Worm (Caenorhabditis elegans) whole organism, L1 larva: ENCODE data around the gene hpr-9.

Source experiments
- C16A3.4 ChIP-seq: fragments of 150-350 bp; optimal IDR thresholded peaks from 2 replicates; lab custom pipeline; 2014; ENCODE audit warnings: missing biosample characterization, missing genetic modification characterization
- F16B12.6 ChIP-seq: fragments of 150-350 bp; optimal IDR thresholded peaks from 2 replicates; lab custom pipeline; 2014; ENCODE audit warnings: missing biosample characterization, missing genetic modification characterization
- Y116A8C.19 ChIP-seq: sonication (generic microtip); optimal IDR thresholded peaks from 2 replicates; lab custom pipeline; 2016; ENCODE audit warnings: missing compliant biosample characterization, missing genetic modification characterization, borderline replicate concordance
- aha-1 ChIP-seq: fragments of 150-350 bp; optimal IDR thresholded peaks from 2 replicates; lab custom pipeline; 2014; ENCODE audit warnings: missing biosample characterization, missing genetic modification characterization
- alr-1 ChIP-seq: fragments of 200-800 bp; sonication (Bioruptor generic); optimal IDR thresholded peaks from 2 replicates; lab custom pipeline; 2018; ENCODE audit warnings: borderline replicate concordance, mild to moderate bottlenecking, missing genetic modification characterization, missing compliant biosample characterization
- ama-1 ChIP-seq: fragments of 150-350 bp; optimal IDR thresholded peaks from 2 replicates; lab custom pipeline; 2014
- blmp-1 ChIP-seq: fragments of 150-350 bp; optimal IDR thresholded peaks from 2 replicates; lab custom pipeline; 2014; ENCODE audit warnings: missing biosample characterization, missing genetic modification characterization
- ceh-8 ChIP-seq: fragments of 200-800 bp; sonication (Bioruptor generic); optimal IDR thresholded peaks from 2 replicates; lab custom pipeline; 2018; ENCODE audit warnings: mild to moderate bottlenecking, missing genetic modification characterization, moderate library complexity, missing compliant biosample characterization
- dsc-1 ChIP-seq: sonication (generic microtip); optimal IDR thresholded peaks from 2 replicates; lab custom pipeline; 2016; ENCODE audit warnings: mild to moderate bottlenecking, missing genetic modification characterization, missing compliant biosample characterization
- efl-1 ChIP-seq, 4 experiments: fragments of 150-350 bp; optimal IDR thresholded peaks in 3 of 4; peaks in 1 of 4; 1 replicate in 1 of 4; 2 replicates in 3 of 4; lab custom pipeline; 2014; ENCODE audit warnings: missing biosample characterization in 2 of 4, missing genetic modification characterization in 2 of 4, missing genetic modification reagents in 2 of 4
- efl-3 ChIP-seq: fragments of 200-800 bp; sonication (Bioruptor generic); optimal IDR thresholded peaks from 2 replicates; lab custom pipeline; 2018; ENCODE audit warnings: mild to moderate bottlenecking, missing genetic modification characterization, missing compliant biosample characterization
- egl-13 ChIP-seq: sonication (generic microtip); optimal IDR thresholded peaks from 2 replicates; lab custom pipeline; 2016; ENCODE audit warnings: missing genotype, missing genetic modification reagents, missing genetic modification characterization, missing compliant biosample characterization
- egl-27 ChIP-seq, 2 experiments: fragments of 150-350 bp in 1 of 2; sonication (generic microtip); optimal IDR thresholded peaks; 3 replicates each; lab custom pipeline; 2017 to 2018; ENCODE audit warnings: missing biosample characterization in 2 of 2, missing genetic modification characterization in 2 of 2, missing genetic modification reagents in 2 of 2
- elt-2 ChIP-seq: sonication (generic microtip); optimal IDR thresholded peaks from 2 replicates; lab custom pipeline; 2016; ENCODE audit warnings: missing genetic modification characterization, mild to moderate bottlenecking, inconsistent platforms, missing compliant biosample characterization, missing genetic modification reagents
- elt-3 ChIP-seq, 6 experiments: fragments of 150-350 bp in 1 of 6; sonication (generic microtip); optimal IDR thresholded peaks; 2 replicates each; lab custom pipeline; 2017 to 2018; ENCODE audit warnings: missing biosample characterization in 6 of 6, missing genetic modification characterization in 6 of 6, inconsistent platforms in 1 of 6
- ets-5 ChIP-seq: fragments of 200-800 bp; sonication (Bioruptor generic); IDR thresholded peaks from 2 replicates; pipeline ENCODE4 v1.3.6; 2022; ENCODE audit warnings: missing genetic modification characterization, missing compliant biosample characterization
- fkh-4 ChIP-seq: sonication (generic microtip); optimal IDR thresholded peaks from 2 replicates; lab custom pipeline; 2016; ENCODE audit warnings: missing compliant biosample characterization, missing genetic modification characterization, borderline replicate concordance
- fkh-8 ChIP-seq: sonication (generic microtip); optimal IDR thresholded peaks from 2 replicates; lab custom pipeline; 2016; ENCODE audit warnings: mild to moderate bottlenecking, missing genetic modification characterization, missing compliant biosample characterization
- hlh-17 ChIP-seq: fragments of 200-800 bp; sonication (Bioruptor generic); optimal IDR thresholded peaks from 2 replicates; lab custom pipeline; 2018; ENCODE audit warnings: missing genetic modification characterization, mild to moderate bottlenecking, missing compliant biosample characterization, moderate library complexity, borderline replicate concordance
- hpl-2 ChIP-seq: fragments of 150-350 bp; optimal IDR thresholded peaks from 2 replicates; lab custom pipeline; 2014; ENCODE audit warnings: missing biosample characterization, missing genetic modification reagents, missing genetic modification characterization
- irx-1 ChIP-seq: sonication (generic microtip); optimal IDR thresholded peaks from 2 replicates; lab custom pipeline; 2016; ENCODE audit warnings: missing genetic modification characterization, missing compliant biosample characterization
- isw-1 ChIP-seq: fragments of 200-800 bp; sonication (Bioruptor generic); IDR thresholded peaks from 2 replicates; pipeline ENCODE4 v1.3.6; 2022; ENCODE audit warnings: missing genetic modification characterization, missing compliant biosample characterization
- lin-13 ChIP-seq: fragments of 150-350 bp; optimal IDR thresholded peaks from 2 replicates; lab custom pipeline; 2014; ENCODE audit warnings: missing biosample characterization, missing genetic modification reagents, missing genetic modification characterization
- lin-14 ChIP-seq: fragments of 200-800 bp; sonication (Bioruptor generic); optimal IDR thresholded peaks from 2 replicates; lab custom pipeline; 2018; ENCODE audit warnings: mild to moderate bottlenecking, missing genetic modification characterization, moderate library complexity, missing compliant biosample characterization
- lin-15B ChIP-seq: fragments of 150-350 bp; sonication (generic microtip); optimal IDR thresholded peaks from 3 replicates; lab custom pipeline; 2014; ENCODE audit warnings: missing biosample characterization, missing genetic modification characterization
- lin-39 ChIP-seq: fragments of 150-350 bp; optimal IDR thresholded peaks from 2 replicates; lab custom pipeline; 2014; ENCODE audit warnings: missing biosample characterization, missing genetic modification reagents, missing genetic modification characterization
- lir-3 ChIP-seq: sonication (generic microtip); optimal IDR thresholded peaks from 2 replicates; lab custom pipeline; 2016; ENCODE audit warnings: mild to moderate bottlenecking, missing genetic modification characterization, moderate library complexity, missing compliant biosample characterization; ENCODE audit not compliant: poor library complexity
- mab-9 ChIP-seq: fragments of 200-800 bp; sonication (Bioruptor generic); IDR thresholded peaks from 2 replicates; pipeline ENCODE4 v1.3.6; 2022; ENCODE audit warnings: missing genetic modification reagents, missing genetic modification characterization, missing compliant biosample characterization
- mdl-1 ChIP-seq, 2 experiments: fragments of 150-350 bp; optimal IDR thresholded peaks; 2 replicates each; lab custom pipeline; 2014 to 2017; ENCODE audit warnings: missing biosample characterization in 2 of 2, missing genetic modification characterization in 2 of 2, inconsistent platforms in 1 of 2
- mef-2 ChIP-seq: fragments of 150-350 bp; optimal IDR thresholded peaks from 2 replicates; lab custom pipeline; 2014; ENCODE audit warnings: missing biosample characterization, missing genetic modification characterization
- mep-1 ChIP-seq: fragments of 150-350 bp; optimal IDR thresholded peaks from 2 replicates; lab custom pipeline; 2014; ENCODE audit warnings: missing biosample characterization, missing genetic modification characterization
- nhr-11 ChIP-seq: fragments of 150-350 bp; optimal IDR thresholded peaks from 2 replicates; lab custom pipeline; 2014; ENCODE audit warnings: missing biosample characterization, missing genetic modification characterization
- nhr-19 ChIP-seq: fragments of 200-800 bp; sonication (Bioruptor generic); conservative IDR thresholded peaks from 2 replicates; pipeline ENCODE4 v1.3.6; 2022; ENCODE audit warnings: missing genetic modification characterization, missing compliant biosample characterization
- nhr-237 ChIP-seq: fragments of 150-350 bp; optimal IDR thresholded peaks from 2 replicates; lab custom pipeline; 2014; ENCODE audit warnings: missing biosample characterization, missing genetic modification characterization
- nhr-47 ChIP-seq: sonication (generic microtip); optimal IDR thresholded peaks from 2 replicates; lab custom pipeline; 2016; ENCODE audit warnings: mild to moderate bottlenecking, missing genetic modification characterization, moderate library complexity, missing compliant biosample characterization
- nhr-71 ChIP-seq: sonication (generic microtip); optimal IDR thresholded peaks from 2 replicates; lab custom pipeline; 2016; ENCODE audit warnings: mild to moderate bottlenecking, missing genetic modification characterization, moderate library complexity, missing compliant biosample characterization
- nhr-84 ChIP-seq: sonication (generic microtip); optimal IDR thresholded peaks from 2 replicates; lab custom pipeline; 2017; ENCODE audit warnings: missing biosample characterization, missing genetic modification characterization
- nhr-85 ChIP-seq: sonication (generic microtip); peaks from one replicate; lab custom pipeline; 2016; ENCODE audit warnings: missing genetic modification characterization, inconsistent platforms, missing compliant biosample characterization
- pag-3 ChIP-seq: sonication (generic microtip); optimal IDR thresholded peaks from 2 replicates; lab custom pipeline; 2017; ENCODE audit warnings: missing genetic modification characterization, mild to moderate bottlenecking, missing compliant biosample characterization, antibody characterized with exemption, borderline replicate concordance; ENCODE audit not compliant: insufficient read depth
- pax-3 ChIP-seq: fragments of 200-800 bp; sonication (Bioruptor generic); optimal IDR thresholded peaks from 2 replicates; lab custom pipeline; 2018; ENCODE audit warnings: mild to moderate bottlenecking, missing genetic modification characterization, moderate library complexity, missing compliant biosample characterization
- snpc-4 ChIP-seq: fragments of 150-350 bp; optimal IDR thresholded peaks from 2 replicates; lab custom pipeline; 2014; ENCODE audit warnings: missing biosample characterization, missing genetic modification characterization
- snu-23 ChIP-seq: sonication (generic microtip); optimal IDR thresholded peaks from 2 replicates; lab custom pipeline; 2016; ENCODE audit warnings: missing genetic modification characterization, missing compliant biosample characterization
- sptf-1 ChIP-seq: fragments of 150-350 bp; optimal IDR thresholded peaks from 2 replicates; lab custom pipeline; 2014; ENCODE audit warnings: missing biosample characterization, missing genetic modification characterization
- tbx-2 ChIP-seq: sonication (generic microtip); optimal IDR thresholded peaks from 2 replicates; lab custom pipeline; 2016; ENCODE audit warnings: missing genetic modification characterization, missing compliant biosample characterization
- tlp-1 ChIP-seq: fragments of 150-350 bp; optimal IDR thresholded peaks from 2 replicates; lab custom pipeline; 2014; ENCODE audit warnings: missing biosample characterization, missing genetic modification characterization
- unc-30 ChIP-seq: sonication (generic microtip); optimal IDR thresholded peaks from 2 replicates; lab custom pipeline; 2017; ENCODE audit warnings: missing biosample characterization, missing genetic modification characterization
- unc-86 ChIP-seq: sonication (generic microtip); optimal IDR thresholded peaks from 2 replicates; lab custom pipeline; 2016; ENCODE audit warnings: missing genetic modification characterization, missing compliant biosample characterization
- xbp-1 ChIP-seq: sonication (generic microtip); optimal IDR thresholded peaks from 2 replicates; lab custom pipeline; 2016; ENCODE audit warnings: missing genetic modification characterization, missing compliant biosample characterization
- zip-4 ChIP-seq: fragments of 200-800 bp; sonication (Bioruptor generic); optimal IDR thresholded peaks from 2 replicates; lab custom pipeline; 2018; ENCODE audit warnings: mild to moderate bottlenecking, missing genetic modification characterization, moderate library complexity, missing compliant biosample characterization

The hpr-9 gene

ce11 chrIII:10605049-10605448 is 16.3 kb upstream of the hpr-9 start, which contains the start of gene rabx-5:
Gene rabx-5, plus strand, starts transcription at chrIII:10605349.
- TF ChIP-seq lin-13: no peak
- TF ChIP-seq nhr-237 (tag; lab: Kevin White, UChicago): no peak
- TF ChIP-seq aha-1: no peak
- TF ChIP-seq nhr-11 (tag; lab: Kevin White, UChicago): no peak
- no peak for TF ChIP-seq fkh-8 (tag; lab: Kevin White, UChicago)
- TF ChIP-seq nhr-71 (tag; lab: Kevin White, UChicago): no peak
- no peak for TF ChIP-seq ama-1 (lab: Kevin White, UChicago)
- no peak for TF ChIP-seq egl-27 (tag; optimal IDR thresholded peaks at IDR 0.05; lab: Kevin White, UChicago)
- TF ChIP-seq tlp-1 (tag; lab: Kevin White, UChicago): no peak
- TF ChIP-seq, all 84 proteins: peak for 0

- no peak for TF ChIP-seq efl-1 (optimal IDR thresholded peaks at IDR 0.05; lab: Kevin White, UChicago)
- TF ChIP-seq efl-1 (GFP tag; optimal IDR thresholded peaks at IDR 0.05 in 1 of 2; lab: Kevin White, UChicago): peak in 1 of 2 experiments; percentile 86
- TF ChIP-seq unc-86 (tag; lab: Kevin White, UChicago): peak; percentile 51
- TF ChIP-seq egl-13 (tag; lab: Kevin White, UChicago): peak; percentile 13
- no peak for TF ChIP-seq nhr-11 (tag; lab: Kevin White, UChicago)
- no peak for TF ChIP-seq snpc-4
- no peak for TF ChIP-seq nhr-84 (tag; lab: Kevin White, UChicago)
- no peak for TF ChIP-seq mep-1
- no peak for TF ChIP-seq lin-14 (GFP tag; lab: Kevin White, UChicago)
- no peak for TF ChIP-seq zip-4 (GFP tag; lab: Kevin White, UChicago)
- TF ChIP-seq isw-1 (GFP tag; lab: Robert Waterston, UW): no peak
- TF ChIP-seq mdl-1 (tag; optimal IDR thresholded peaks at IDR 0.05; lab: Kevin White, UChicago): no peak
- no peak for TF ChIP-seq elt-3 (tag; optimal IDR thresholded peaks at IDR 0.05; lab: Kevin White, UChicago)
- TF ChIP-seq lin-15B: no peak
- TF ChIP-seq lin-13: no peak
- TF ChIP-seq fkh-8 (tag; lab: Kevin White, UChicago): peak; percentile 54
- TF ChIP-seq fkh-4 (tag; lab: Kevin White, UChicago): no peak
- TF ChIP-seq nhr-71 (tag; lab: Kevin White, UChicago): peak; percentile 41
- TF ChIP-seq nhr-85 (tag; lab: Kevin White, UChicago): no peak
- no peak for TF ChIP-seq blmp-1 (tag; lab: Kevin White, UChicago)
- no peak for TF ChIP-seq hpl-2
- TF ChIP-seq F16B12.6: no peak
- peak; percentile 69 for TF ChIP-seq dsc-1
- TF ChIP-seq nhr-19 (GFP tag; lab: Robert Waterston, UW): no peak
- no peak for TF ChIP-seq ets-5
- TF ChIP-seq xbp-1 (tag; lab: Kevin White, UChicago): no peak
- TF ChIP-seq pax-3 (tag; lab: Kevin White, UChicago): no peak
- TF ChIP-seq nhr-47 (tag; lab: Kevin White, UChicago): peak; percentile 36
- TF ChIP-seq lir-3 (tag; lab: Kevin White, UChicago): no peak
- TF ChIP-seq hlh-17 (GFP tag; lab: Kevin White, UChicago): no peak
- TF ChIP-seq mab-9: no peak
- no peak for TF ChIP-seq C16A3.4
- TF ChIP-seq mef-2 (tag; lab: Kevin White, UChicago): no peak
- TF ChIP-seq egl-27 (tag; optimal IDR thresholded peaks at IDR 0.05; lab: Kevin White, UChicago): no peak
- TF ChIP-seq tbx-2 (tag; lab: Kevin White, UChicago): no peak
- TF ChIP-seq alr-1 (tag; lab: Kevin White, UChicago): no peak
- no peak for TF ChIP-seq elt-2 (tag; lab: Kevin White, UChicago)
Observed at ce11 chrIII:10608161-10608560, 13.2 kb upstream of the hpr-9 start.

DNA sequence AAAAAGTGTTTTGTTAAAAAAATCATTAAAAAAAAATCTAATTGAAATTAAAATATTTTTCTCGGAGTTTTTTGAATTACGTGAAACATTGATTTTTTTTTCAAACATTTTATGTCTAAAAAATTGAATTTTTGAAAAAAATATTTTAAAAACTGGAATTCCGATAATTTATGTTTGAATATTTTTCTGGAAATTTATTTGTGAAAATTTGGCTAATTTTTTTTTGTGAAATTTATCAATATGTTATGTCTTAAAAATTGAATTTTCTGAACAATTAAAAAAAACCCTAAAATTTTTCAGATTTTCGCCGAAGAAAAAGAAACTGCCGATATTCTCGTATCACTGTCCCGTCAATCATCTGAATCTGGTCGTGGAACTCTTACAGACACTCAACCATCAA is 9.0 kb upstream of the hpr-9 start, which contains the start of gene Y39A1A.24:
Gene Y39A1A.24 (plus strand): TSS at position 301 of the 400 bp plus-strand sequence.
- no peak for TF ChIP-seq ets-5
- TF ChIP-seq xbp-1 (tag; lab: Kevin White, UChicago): no peak
- no peak for TF ChIP-seq irx-1 (tag; lab: Kevin White, UChicago)
- TF ChIP-seq ama-1 (lab: Kevin White, UChicago): no peak
- no peak for TF ChIP-seq mab-9
- no peak for TF ChIP-seq unc-30
- no peak for TF ChIP-seq sptf-1 (tag; lab: Kevin White, UChicago)
- TF ChIP-seq efl-3 (GFP tag; lab: Kevin White, UChicago): no peak
- no peak for TF ChIP-seq ceh-8
- TF ChIP-seq unc-86 (tag; lab: Kevin White, UChicago): no peak
- no peak for TF ChIP-seq zip-4 (GFP tag; lab: Kevin White, UChicago)
- no peak for TF ChIP-seq pag-3 (tag; lab: Kevin White, UChicago)
- no peak for TF ChIP-seq Y116A8C.19 (tag; lab: Kevin White, UChicago)
- TF ChIP-seq mef-2 (tag; lab: Kevin White, UChicago): no peak
- no peak for TF ChIP-seq snu-23 (GFP tag; lab: Kevin White, UChicago)
- TF ChIP-seq lin-39 (tag; lab: Kevin White, UChicago): no peak
